Fruit fly (Drosophila melanogaster): ENCODE results near the gene D1.

Gene D1

DNA sequence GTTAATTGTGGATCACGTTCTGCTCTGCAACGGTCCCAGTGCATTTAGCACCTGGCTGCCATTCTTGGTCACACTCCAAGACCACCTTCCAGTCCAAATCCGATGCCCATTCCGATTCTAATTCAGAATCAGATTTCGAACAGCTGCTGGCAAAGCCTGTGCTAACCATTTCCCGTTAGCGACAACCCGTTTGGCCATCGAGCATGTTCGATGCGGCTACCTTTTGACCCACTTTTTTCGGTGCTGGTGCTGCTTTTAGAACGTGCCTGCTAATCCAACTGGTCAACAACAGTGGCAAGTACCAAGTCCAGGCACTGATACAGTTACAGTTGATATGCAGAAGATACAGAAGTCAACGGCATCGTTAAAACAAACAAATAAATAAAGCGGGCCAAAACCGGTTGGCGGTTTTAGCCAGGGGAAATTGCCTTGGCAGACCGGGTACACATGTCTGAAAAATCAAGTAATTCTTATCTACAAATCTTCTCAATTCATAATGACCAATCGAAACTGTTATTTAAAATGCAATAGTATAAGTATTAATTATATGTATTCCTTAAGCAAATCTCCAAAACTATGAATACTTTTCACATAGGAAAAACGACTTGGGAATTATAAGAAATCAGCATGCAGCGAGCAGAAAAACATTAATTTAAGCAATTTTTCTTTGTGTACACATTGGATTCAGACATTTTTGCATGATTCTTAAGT, 8.7 kb upstream of the D1 start (continued):
- TF ChIP-seq CG8119 (GFP tag; IDR thresholded peaks at IDR 0.05) (peak; percentile 37; the same call in 1 of the 3 replicates), CG9139 (GFP tag; optimal IDR thresholded peaks at IDR 0.05) (no peak), Ets21C (GFP tag; optimal IDR thresholded peaks at IDR 0.05) (peak; percentile 17), salr (GFP tag; optimal IDR thresholded peaks at IDR 0.05) (no peak), CG32006 (GFP tag; optimal IDR thresholded peaks at IDR 0.05) (peak; percentile 63), Sox14 (GFP tag; optimal IDR thresholded peaks at IDR 0.05) (peak; percentile 19), fkh (GFP tag; optimal IDR thresholded peaks at IDR 0.05) (no peak), CG11294 (GFP tag; IDR thresholded peaks at IDR 0.05) (no peak), Sox15 (GFP tag; optimal IDR thresholded peaks at IDR 0.05) (no peak), fd59A (GFP tag; optimal IDR thresholded peaks at IDR 0.05) (no peak), Eip78C (GFP tag) (peak; percentile 77), CG16779 (tag; optimal IDR thresholded peaks at IDR 0.05) (no peak), CG8319 (GFP tag; optimal IDR thresholded peaks at IDR 0.05) (no peak), OdsH (GFP tag; optimal IDR thresholded peaks at IDR 0.05) (peak; percentile 27), CG31627 (GFP tag; optimal IDR thresholded peaks at IDR 0.05) (peak; percentile 15), net (GFP tag; optimal IDR thresholded peaks at IDR 0.05) (peak; percentile 15), dsx (GFP tag; optimal IDR thresholded peaks at IDR 0.05; ENCODE audit: poor library complexity, severe bottlenecking) (peak; percentile 13), Hr39 (GFP tag; optimal IDR thresholded peaks at IDR 0.05) (peak; percentile 32), CG10669 (GFP tag; optimal IDR thresholded peaks at IDR 0.05) (no peak), achi (GFP tag; optimal IDR thresholded peaks at IDR 0.05) (peak; percentile 7), svp (GFP tag) (peak; percentile 72), CG15336 (GFP tag; IDR thresholded peaks at IDR 0.05) (0 out of 2 replicates have a peak, but pooled peaks have one; percentile 7), eg (GFP tag; IDR thresholded peaks at IDR 0.05) (no peak), CG6808 (GFP tag; optimal IDR thresholded peaks at IDR 0.05) (peak; percentile 46), Ets96B (tag; optimal IDR thresholded peaks at IDR 0.05) (peak; percentile 5), spab (GFP tag; optimal IDR thresholded peaks at IDR 0.05) (peak; percentile 21), Eip93F (GFP tag; optimal IDR thresholded peaks at IDR 0.05) (peak; percentile 36), CG3919 (GFP tag; optimal IDR thresholded peaks at IDR 0.05) (peak; percentile 37), Smox (GFP tag; optimal IDR thresholded peaks at IDR 0.05) (peak; percentile 55), Hr38 (GFP tag; optimal IDR thresholded peaks at IDR 0.05) (no peak), Hr4 (GFP tag; optimal IDR thresholded peaks at IDR 0.05) (no peak), Eip75B (GFP tag; optimal IDR thresholded peaks at IDR 0.05) (peak; percentile 20)

DNA sequence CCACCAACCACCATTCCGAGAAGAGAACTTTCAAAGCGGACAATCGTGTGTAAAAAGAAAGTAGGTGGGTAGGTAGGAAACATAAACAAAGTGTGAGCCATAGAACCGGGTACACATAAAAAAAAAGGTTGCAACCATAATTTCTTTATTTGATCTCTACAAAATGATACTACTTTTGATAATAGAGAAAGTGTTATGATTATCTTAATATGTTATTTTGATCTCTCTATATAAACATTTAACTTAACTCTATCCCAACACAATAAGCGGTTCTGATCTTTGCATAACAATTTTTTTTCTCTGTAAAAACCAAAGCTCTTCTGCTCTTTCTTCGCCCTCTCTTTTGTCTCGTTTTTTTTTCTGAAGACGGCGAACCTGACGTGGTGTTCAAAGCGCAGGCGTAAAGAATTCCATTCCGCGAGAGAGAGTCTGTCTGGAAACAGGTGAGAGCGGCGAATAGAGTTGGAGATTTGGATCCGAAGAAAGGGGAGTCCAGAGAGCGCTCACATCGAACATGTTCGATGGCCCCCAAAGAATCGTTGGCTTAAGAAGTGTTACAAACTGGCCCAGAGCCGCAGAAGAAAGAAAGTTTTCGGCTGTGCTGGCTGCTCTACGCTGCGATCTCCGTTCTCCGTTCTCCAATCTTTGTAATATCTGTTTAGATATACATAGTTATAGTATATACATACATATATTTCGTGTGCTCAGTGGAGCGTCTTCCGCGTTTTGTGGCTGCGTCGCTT, 6.6 kb upstream of the D1 start:
- peak; percentile 71 for TF ChIP-seq Ets96B (tag; optimal IDR thresholded peaks at IDR 0.05)
- TF ChIP-seq CG6276 (GFP tag; optimal IDR thresholded peaks at IDR 0.05), result peak; percentile 79
- peak in 1 of 2 experiments; percentile 78 for TF ChIP-seq salr (GFP tag; optimal IDR thresholded peaks at IDR 0.05)
- peak; percentile 76 for TF ChIP-seq CG6808 (GFP tag; optimal IDR thresholded peaks at IDR 0.05)
- peak; percentile 90 for TF ChIP-seq Sox14 (GFP tag; optimal IDR thresholded peaks at IDR 0.05)
- peak; percentile 61 for TF ChIP-seq net (GFP tag; optimal IDR thresholded peaks at IDR 0.05)
- TF ChIP-seq CG15336 (GFP tag; IDR thresholded peaks at IDR 0.05), result peak; percentile 86
- peak; percentile 51 for TF ChIP-seq Gug (GFP tag; IDR thresholded peaks at IDR 0.05)
- peak; percentile 82 for TF ChIP-seq Hr39 (GFP tag; optimal IDR thresholded peaks at IDR 0.05)
- peak; percentile 33 for TF ChIP-seq fd59A (GFP tag; optimal IDR thresholded peaks at IDR 0.05)
- TF ChIP-seq Ets21C (GFP tag; optimal IDR thresholded peaks at IDR 0.05), result peak; percentile 81
- peak; percentile 61 for TF ChIP-seq CG8319 (GFP tag; optimal IDR thresholded peaks at IDR 0.05)
- TF ChIP-seq cyc (GFP tag; optimal IDR thresholded peaks at IDR 0.05), result peak; percentile 86
- TF ChIP-seq esn (GFP tag; optimal IDR thresholded peaks at IDR 0.05), result peak; percentile 95
- peak; percentile 79 for TF ChIP-seq Blimp-1 (GFP tag; optimal IDR thresholded peaks at IDR 0.05)
- TF ChIP-seq Met (GFP tag; optimal IDR thresholded peaks at IDR 0.05), result peak; percentile 94
- TF ChIP-seq CG31627 (GFP tag; optimal IDR thresholded peaks at IDR 0.05), result peak; percentile 86
- peak; percentile 79 for TF ChIP-seq CG11762 (GFP tag; optimal IDR thresholded peaks at IDR 0.05; ENCODE audit: insufficient read depth)
- peak; percentile 49 for TF ChIP-seq CG4318 (GFP tag; optimal IDR thresholded peaks at IDR 0.05)
- peak; percentile 56 for TF ChIP-seq CG9139 (GFP tag; optimal IDR thresholded peaks at IDR 0.05)
- peak; percentile 81 for TF ChIP-seq acj6 (GFP tag; optimal IDR thresholded peaks at IDR 0.05)
- peak; percentile 69 for TF ChIP-seq Lpt (GFP tag; optimal IDR thresholded peaks at IDR 0.05)
- TF ChIP-seq OdsH (GFP tag; optimal IDR thresholded peaks at IDR 0.05), result peak; percentile 73
- TF ChIP-seq achi (GFP tag; optimal IDR thresholded peaks at IDR 0.05), result peak; percentile 87
- peak; percentile 28 for TF ChIP-seq fd85E (GFP tag; optimal IDR thresholded peaks at IDR 0.05)
- peak; percentile 83 for TF ChIP-seq CG34406 (GFP tag; optimal IDR thresholded peaks at IDR 0.05)
- TF ChIP-seq CG16779 (tag; optimal IDR thresholded peaks at IDR 0.05), result peak; percentile 60
- TF ChIP-seq Sox102F (GFP tag; optimal IDR thresholded peaks at IDR 0.05), result peak; percentile 93
- peak; percentile 81 for TF ChIP-seq vri (GFP tag; optimal IDR thresholded peaks at IDR 0.05)
